Fruit fly (Drosophila melanogaster) whole organism, embryonic: Measurements from ENCODE around the gene mv.

Source experiments
- CG13894 ChIP-seq: fragments of 200-800 bp; sonication (Bioruptor generic); optimal IDR thresholded peaks from 3 replicates; lab custom pipeline; 2018; ENCODE audit warnings: missing biosample characterization, mild to moderate bottlenecking, missing genetic modification characterization, moderate library complexity
- CG14014 ChIP-seq: fragments of 200-800 bp; sonication (Bioruptor generic); IDR thresholded peaks from 2 replicates; pipeline ENCODE4 v1.3.6; 2022; ENCODE audit warnings: missing biosample characterization, missing genetic modification characterization
- CG15514 ChIP-seq: fragments of 200-800 bp; sonication (Bioruptor generic); optimal IDR thresholded peaks from 3 replicates; lab custom pipeline; 2017; ENCODE audit warnings: missing biosample characterization, missing genetic modification characterization, mild to moderate bottlenecking, moderate library complexity, missing genetic modification reagents
- CG31365 ChIP-seq: fragments of 200-800 bp; sonication (Bioruptor generic); optimal IDR thresholded peaks from 2 replicates; lab custom pipeline; 2018; ENCODE audit warnings: missing biosample characterization, mild to moderate bottlenecking, missing genetic modification characterization
- CG3847 ChIP-seq: fragments of 200-800 bp; sonication (Bioruptor generic); IDR thresholded peaks from 2 replicates; pipeline ENCODE4 v1.3.6; 2022; ENCODE audit warnings: missing biosample characterization, missing genetic modification characterization
- CG6765 ChIP-seq: fragments of 200-800 bp; sonication (Bioruptor generic); optimal IDR thresholded peaks from 3 replicates; lab custom pipeline; 2017; ENCODE audit warnings: missing biosample characterization, mild to moderate bottlenecking, missing genetic modification characterization
- CG8388 ChIP-seq: fragments of 200-800 bp; sonication (Bioruptor generic); optimal IDR thresholded peaks from 2 replicates; lab custom pipeline; 2019; ENCODE audit warnings: missing biosample characterization, mild to moderate bottlenecking, missing genetic modification characterization, moderate library complexity
- CG9876 ChIP-seq: fragments of 200-800 bp; sonication (Bioruptor generic); optimal IDR thresholded peaks from 2 replicates; lab custom pipeline; 2016; ENCODE audit warnings: missing biosample characterization, missing genetic modification characterization
- Drgx ChIP-seq: fragments of 200-800 bp; sonication (Bioruptor generic); IDR thresholded peaks from 2 replicates; pipeline ENCODE4 v1.3.6; 2022; ENCODE audit warnings: missing biosample characterization, missing genetic modification characterization
- HmgD ChIP-seq: fragments of 200-800 bp; sonication (Bioruptor generic); optimal IDR thresholded peaks from 3 replicates; lab custom pipeline; 2016; ENCODE audit warnings: missing biosample characterization, missing genetic modification characterization
- Hr51 ChIP-seq, 2 experiments: fragments of 200-800 bp; sonication (Bioruptor generic); optimal IDR thresholded peaks; 2 replicates in 1 of 2; 3 replicates in 1 of 2; lab custom pipeline; 2016 to 2018; ENCODE audit warnings: missing biosample characterization in 2 of 2, missing genetic modification characterization in 2 of 2, mild to moderate bottlenecking in 1 of 2, moderate library complexity in 1 of 2
- Hsf ChIP-seq: fragments of 200-800 bp; sonication (Bioruptor generic); optimal IDR thresholded peaks from 3 replicates; lab custom pipeline; 2016; ENCODE audit warnings: missing biosample characterization, missing genetic modification characterization
- Xrp1 ChIP-seq: fragments of 200-800 bp; sonication (Bioruptor generic); IDR thresholded peaks from 2 replicates; pipeline ENCODE4 v1.3.6; 2022; ENCODE audit warnings: missing biosample characterization, missing genetic modification characterization
- dysf ChIP-seq: fragments of 200-800 bp; sonication (Bioruptor generic); IDR thresholded peaks from 3 replicates; pipeline ENCODE4 v1.3.6; 2022; ENCODE audit warnings: missing biosample characterization, missing genetic modification characterization
- h ChIP-seq: fragments of >200 bp; optimal IDR thresholded peaks from 2 replicates; lab custom pipeline; 2017
- kni ChIP-seq: fragments of 200-800 bp; sonication (Bioruptor generic); optimal IDR thresholded peaks from 3 replicates; lab custom pipeline; 2017; ENCODE audit warnings: mild to moderate bottlenecking, missing biosample characterization, missing genetic modification reagents, missing genetic modification characterization
- pnt ChIP-seq: fragments of 200-800 bp; sonication (Bioruptor generic); optimal IDR thresholded peaks from 3 replicates; lab custom pipeline; 2016; ENCODE audit warnings: missing biosample characterization, missing genetic modification characterization
- slou ChIP-seq: fragments of 200-800 bp; sonication (Bioruptor generic); optimal IDR thresholded peaks from 3 replicates; lab custom pipeline; 2016; ENCODE audit warnings: missing biosample characterization, missing genetic modification characterization

Gene mv

DNA sequence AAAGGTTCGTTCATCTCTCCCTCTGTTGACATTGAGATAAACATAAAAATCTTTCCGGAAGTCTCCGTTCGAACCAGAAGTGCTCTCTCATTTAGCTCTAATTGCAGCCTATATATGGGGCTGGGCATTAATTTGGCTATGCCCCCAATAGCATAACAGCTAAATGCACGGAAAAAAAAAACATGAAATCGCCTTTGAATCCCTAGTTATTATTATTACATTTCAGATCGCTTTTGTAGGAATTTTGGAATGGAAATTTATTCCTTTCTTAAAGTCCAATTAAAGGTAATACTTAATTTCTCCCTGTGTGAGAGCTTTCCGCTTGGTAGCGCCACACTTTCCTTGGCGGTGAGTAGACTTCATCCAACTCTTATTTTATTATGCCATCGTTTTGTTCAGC, 57.8 kb downstream of the mv start (continued):
- TF ChIP-seq dysf (GFP tag; lab: Robert Waterston, UW) (0 out of 3 replicates have a peak, but pooled peaks have one; percentile 10), slou (GFP tag; lab: Kevin White, UChicago) (no peak), Xrp1 (no peak), h (lab: Kevin White, UChicago) (no peak)

DNA sequence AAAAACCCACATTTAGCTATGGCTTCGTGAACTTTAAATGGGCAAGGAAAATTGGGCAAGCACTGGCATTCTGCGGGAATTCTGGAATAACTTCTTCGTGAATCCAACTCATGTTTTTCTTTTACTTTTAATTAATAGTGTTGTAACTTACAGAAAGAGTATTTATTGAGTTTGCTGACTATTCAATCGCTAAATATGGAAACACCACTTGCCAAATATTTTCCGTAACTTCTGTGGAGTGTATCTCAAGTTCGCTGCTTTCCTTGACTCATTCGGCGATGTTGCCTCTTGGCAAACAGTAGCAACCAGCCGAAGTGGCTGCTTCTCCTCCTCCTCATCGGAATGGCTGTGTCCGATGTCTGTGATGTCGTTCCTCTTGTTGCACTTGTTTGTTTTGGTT, 58.7 kb downstream of the mv start:
- TF ChIP-seq Drgx (GFP tag; lab: Robert Waterston, UW) (peak; percentile 17; the same call in 1 of the 2 replicates), CG31365 (tag; lab: Kevin White, UChicago) (no peak)

DNA sequence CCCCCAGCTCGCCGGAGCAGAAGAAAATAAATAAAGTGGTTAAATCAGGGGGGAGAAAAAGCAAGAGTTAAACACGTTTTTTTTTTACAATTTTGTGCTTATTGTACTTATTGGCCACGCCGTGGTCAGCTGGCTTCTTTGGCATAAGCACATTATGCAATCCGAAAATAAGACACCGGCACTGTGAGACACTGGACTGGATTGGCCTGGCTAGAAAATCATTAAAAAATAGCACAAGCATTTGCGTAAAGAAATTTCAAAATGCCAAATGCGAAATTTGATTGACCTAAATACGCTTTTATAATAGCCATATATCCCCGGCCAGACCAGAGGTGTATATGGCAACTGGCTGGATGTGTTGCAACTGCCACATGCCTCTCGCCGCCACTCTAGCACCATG, 59.5 kb downstream of the mv start:
- TF ChIP-seq CG15514 (GFP tag; lab: Kevin White, UChicago), result no peak
- TF ChIP-seq CG13894 (tag; lab: Kevin White, UChicago), result no peak
- TF ChIP-seq Hr51 (GFP tag; optimal IDR thresholded peaks at IDR 0.05; lab: Kevin White, UChicago), result no peak
- TF ChIP-seq CG9876 (GFP tag; lab: Kevin White, UChicago), result no peak
- TF ChIP-seq HmgD (GFP tag; lab: Kevin White, UChicago), result no peak
- TF ChIP-seq CG14014, result no peak
- TF ChIP-seq kni (GFP tag; lab: Kevin White, UChicago), result no peak
- TF ChIP-seq Hsf, result no peak
- TF ChIP-seq CG3847 (GFP tag; lab: Robert Waterston, UW), result no peak
- no peak for TF ChIP-seq CG8388 (GFP tag; lab: Kevin White, UChicago)
- TF ChIP-seq CG6765 (GFP tag; lab: Kevin White, UChicago), result no peak
- TF ChIP-seq, all 482 proteins: peak for 0

DNA sequence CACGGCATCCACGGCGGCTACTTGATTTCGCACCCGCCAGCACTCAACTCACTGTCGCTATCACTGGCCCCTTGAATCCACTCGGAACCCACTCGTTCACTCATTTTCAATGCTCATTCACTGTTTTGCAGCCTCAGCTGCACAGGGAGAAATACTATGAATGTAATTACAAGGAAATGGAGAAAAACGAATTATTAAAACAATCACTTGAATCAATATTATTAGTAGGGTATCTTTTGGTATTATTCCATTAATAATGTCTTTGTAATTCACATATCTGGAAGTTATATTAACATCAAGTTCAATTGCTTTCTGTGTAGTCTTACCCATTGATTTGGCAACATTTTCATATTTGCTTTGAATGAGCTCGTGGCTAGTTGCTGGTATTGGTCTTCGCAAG, 63.3 kb downstream of the mv start:
- TF ChIP-seq Drgx (GFP tag; lab: Robert Waterston, UW), result peak; percentile 93
- no peak for TF ChIP-seq pnt (GFP tag; lab: Kevin White, UChicago)
